Fruit fly (Drosophila melanogaster): ENCODE measurements around the gene Tpt.

Gene Tpt

DNA sequence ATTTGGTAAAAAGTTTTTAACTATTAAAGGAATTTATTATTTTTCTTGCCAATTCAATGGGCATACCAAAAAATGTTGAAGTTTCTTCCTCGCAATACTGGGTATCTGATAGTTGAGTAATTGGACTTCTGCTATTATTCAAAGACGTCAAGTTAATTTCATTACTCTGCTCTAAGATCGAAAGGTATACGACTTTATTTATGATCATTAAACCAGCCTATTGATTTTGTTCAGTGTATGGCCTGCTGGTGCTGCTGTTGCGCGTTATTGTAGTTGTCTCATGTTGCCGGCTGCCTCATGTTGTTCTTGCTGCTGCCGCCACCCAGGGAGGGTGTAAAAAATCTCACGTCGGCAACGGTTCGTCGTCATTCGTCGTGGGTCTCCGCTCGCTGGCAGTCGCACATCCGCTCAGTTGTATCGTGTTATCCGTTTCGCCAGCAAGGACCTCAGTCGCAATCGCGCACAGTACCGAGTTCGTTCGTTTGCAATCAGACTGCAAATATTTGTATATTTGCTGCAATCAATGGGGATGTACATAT, 9.4 kb downstream of the Tpt start, which contains the start of gene CG7120 (continued):
- TF ChIP-seq CG2889 (GFP tag; IDR thresholded peaks at IDR 0.05) (no peak), maf-S (GFP tag; optimal IDR thresholded peaks at IDR 0.05) (peak; percentile 26), Sox100B (GFP tag; optimal IDR thresholded peaks at IDR 0.05) (peak; percentile 55), pan (optimal IDR thresholded peaks at IDR 0.05) (no peak), pan (GFP tag; optimal IDR thresholded peaks at IDR 0.05 in 1 of 2, IDR thresholded peaks at IDR 0.05 in 1 of 2) (no peak), tup (GFP tag; optimal IDR thresholded peaks at IDR 0.05) (peak; percentile 33), dan (GFP tag; IDR thresholded peaks at IDR 0.05) (no peak), seq (GFP tag; IDR thresholded peaks at IDR 0.05) (peak; percentile 17; the same call in 1 of the 2 replicates), HmgZ (tag; optimal IDR thresholded peaks at IDR 0.05) (no peak), CG14050 (GFP tag; IDR thresholded peaks at IDR 0.05) (no peak), run (tag; optimal IDR thresholded peaks at IDR 0.05) (no peak), disco-r (GFP tag; optimal IDR thresholded peaks at IDR 0.05) (no peak), CG7786 (GFP tag; optimal IDR thresholded peaks at IDR 0.05) (peak; percentile 42), CG15696 (tag; optimal IDR thresholded peaks at IDR 0.05) (no peak), HLHmδ (GFP tag; optimal IDR thresholded peaks at IDR 0.05) (no peak), CG12744 (GFP tag; optimal IDR thresholded peaks at IDR 0.05) (no peak), CG17568 (GFP tag; optimal IDR thresholded peaks at IDR 0.05) (no peak), yki (optimal IDR thresholded peaks at IDR 0.05) (no peak), Kr (GFP tag; optimal IDR thresholded peaks at IDR 0.05) (no peak), jumu (GFP tag; optimal IDR thresholded peaks at IDR 0.05) (no peak), gt (GFP tag; IDR thresholded peaks at IDR 0.05) (no peak), salm (tag; optimal IDR thresholded peaks at IDR 0.05) (peak; percentile 14), row (GFP tag; IDR thresholded peaks at IDR 0.05) (peak; percentile 54), Ets65A (GFP tag) (no peak), MTF-1 (GFP tag; optimal IDR thresholded peaks at IDR 0.05; ENCODE audit: borderline replicate concordance) (peak; percentile 18), Atf6 (GFP tag; IDR thresholded peaks at IDR 0.05) (no peak), org-1 (GFP tag; optimal IDR thresholded peaks at IDR 0.05) (peak; percentile 21), Dref (GFP tag; IDR thresholded peaks at IDR 0.05) (no peak), CG31365 (tag; optimal IDR thresholded peaks at IDR 0.05) (no peak), CG1024 (GFP tag; IDR thresholded peaks at IDR 0.05) (no peak), gce (GFP tag; IDR thresholded peaks at IDR 0.05) (no peak), D (optimal IDR thresholded peaks at IDR 0.05) (no peak), D (GFP tag; optimal IDR thresholded peaks at IDR 0.05) (peak; percentile 62), CG8359 (GFP tag; optimal IDR thresholded peaks at IDR 0.05; ENCODE audit: borderline replicate concordance) (no peak), CG5180 (GFP tag; optimal IDR thresholded peaks at IDR 0.05) (peak; percentile 15), Ada2b (GFP tag; IDR thresholded peaks at IDR 0.05) (no peak), sd (tag; optimal IDR thresholded peaks at IDR 0.05) (no peak), CG9215 (GFP tag; IDR thresholded peaks at IDR 0.05) (no peak), Hmx (GFP tag; optimal IDR thresholded peaks at IDR 0.05) (no peak), HLH3B (GFP tag; IDR thresholded peaks at IDR 0.05) (no peak), CG4617 (GFP tag; optimal IDR thresholded peaks at IDR 0.05; ENCODE audit: borderline replicate concordance) (peak; percentile 9), Drgx (GFP tag; IDR thresholded peaks at IDR 0.05) (no peak), CG2116 (GFP tag; optimal IDR thresholded peaks at IDR 0.05) (peak; percentile 5), en (GFP tag; optimal IDR thresholded peaks at IDR 0.05) (no peak), CG10565 (GFP tag; optimal IDR thresholded peaks at IDR 0.05) (no peak), slp2 (GFP tag; optimal IDR thresholded peaks at IDR 0.05) (peak; percentile 54), ap (GFP tag; IDR thresholded peaks at IDR 0.05) (no peak), CG10462 (GFP tag; optimal IDR thresholded peaks at IDR 0.05) (no peak), br (optimal IDR thresholded peaks at IDR 0.05) (no peak), CG11398 (GFP tag; optimal IDR thresholded peaks at IDR 0.05) (no peak), E2f2 (GFP tag; IDR thresholded peaks at IDR 0.05) (peak; percentile 11; the same call in 1 of the 2 replicates), pho (GFP tag; optimal IDR thresholded peaks at IDR 0.05) (no peak), sug (tag; optimal IDR thresholded peaks at IDR 0.05) (no peak)

Data from whole organism, embryonic.